Fruit fly (Drosophila melanogaster) whole organism, prepupa: ENCODE data around the gene mbo.
A peak's percentile ranks its signal among the peaks of the same experiment; 100 is the strongest.

Experiments
- Blimp-1 ChIP-seq: fragments of 200-800 bp; sonication (Bioruptor generic); optimal IDR thresholded peaks from 3 replicates; lab custom pipeline; 2017; ENCODE audit warnings: missing biosample characterization, missing genetic modification characterization, mild to moderate bottlenecking, moderate library complexity, missing genetic modification reagents
- CG10631 ChIP-seq: fragments of 200-800 bp; sonication (Bioruptor generic); optimal IDR thresholded peaks from 2 replicates; lab custom pipeline; 2016; ENCODE audit warnings: missing biosample characterization, missing genetic modification characterization
- CG10669 ChIP-seq: fragments of 200-800 bp; sonication (Bioruptor generic); optimal IDR thresholded peaks from 3 replicates; lab custom pipeline; 2018; ENCODE audit warnings: missing biosample characterization, mild to moderate bottlenecking, missing genetic modification characterization, moderate library complexity
- CG11294 ChIP-seq: fragments of 200-800 bp; sonication (Bioruptor generic); IDR thresholded peaks from 2 replicates; pipeline ENCODE4 v1.3.6; 2022; ENCODE audit warnings: missing biosample characterization, missing genetic modification characterization
- CG11902 ChIP-seq: fragments of 200-800 bp; sonication (Bioruptor generic); optimal IDR thresholded peaks from 3 replicates; lab custom pipeline; 2016; ENCODE audit warnings: missing biosample characterization, missing genetic modification characterization
- CG15336 ChIP-seq: fragments of 200-800 bp; sonication (Bioruptor generic); IDR thresholded peaks from 2 replicates; pipeline ENCODE4 v1.3.6; 2022; ENCODE audit warnings: missing biosample characterization, missing genetic modification characterization
- CG1621 ChIP-seq: fragments of 200-800 bp; sonication (Bioruptor generic); optimal IDR thresholded peaks from 3 replicates; lab custom pipeline; 2018; ENCODE audit warnings: missing biosample characterization, mild to moderate bottlenecking, missing genetic modification characterization
- CG3032 ChIP-seq: fragments of 200-800 bp; optimal IDR thresholded peaks from 2 replicates; lab custom pipeline; 2019; ENCODE audit warnings: missing biosample characterization, mild to moderate bottlenecking, missing genetic modification characterization, moderate library complexity
- CG31627 ChIP-seq: fragments of 200-800 bp; sonication (Bioruptor generic); optimal IDR thresholded peaks from 3 replicates; lab custom pipeline; 2016; ENCODE audit warnings: missing biosample characterization, missing genetic modification characterization
- CG34406 ChIP-seq: fragments of 200-800 bp; sonication (Bioruptor generic); optimal IDR thresholded peaks from 3 replicates; lab custom pipeline; 2016; ENCODE audit warnings: missing biosample characterization, missing genetic modification characterization
- CG3919 ChIP-seq: fragments of 200-800 bp; sonication (Bioruptor generic); optimal IDR thresholded peaks from 3 replicates; lab custom pipeline; 2016; ENCODE audit warnings: missing biosample characterization, missing genetic modification characterization
- CG4318 ChIP-seq: fragments of 200-800 bp; sonication (Bioruptor generic); optimal IDR thresholded peaks from 3 replicates; lab custom pipeline; 2017; ENCODE audit warnings: missing biosample characterization, mild to moderate bottlenecking, missing genetic modification characterization
- CG6163 ChIP-seq: fragments of 200-800 bp; sonication (Bioruptor generic); IDR thresholded peaks from 3 replicates; pipeline ENCODE4 v1.3.6; 2022; ENCODE audit warnings: missing biosample characterization, missing genetic modification characterization
- CG6276 ChIP-seq: fragments of 200-800 bp; sonication (Bioruptor generic); optimal IDR thresholded peaks from 2 replicates; lab custom pipeline; 2017; ENCODE audit warnings: missing biosample characterization, mild to moderate bottlenecking, missing genetic modification characterization
- CG7368 ChIP-seq: fragments of 200-800 bp; sonication (Bioruptor generic); optimal IDR thresholded peaks from 3 replicates; lab custom pipeline; 2016; ENCODE audit warnings: missing biosample characterization, missing genetic modification characterization
- CG8119 ChIP-seq: fragments of 200-800 bp; sonication (Bioruptor generic); IDR thresholded peaks from 3 replicates; pipeline ENCODE4 v1.3.6; 2022; ENCODE audit warnings: missing biosample characterization, missing genetic modification characterization
- CG8319 ChIP-seq: fragments of 200-800 bp; sonication (Bioruptor generic); optimal IDR thresholded peaks from 3 replicates; lab custom pipeline; 2016; ENCODE audit warnings: missing biosample characterization, missing genetic modification characterization
- CG8632 ChIP-seq: fragments of 200-800 bp; sonication (Bioruptor generic); optimal IDR thresholded peaks from 3 replicates; lab custom pipeline; 2016; ENCODE audit warnings: missing biosample characterization, missing genetic modification characterization
- CG9139 ChIP-seq: fragments of 200-800 bp; sonication (Bioruptor generic); optimal IDR thresholded peaks from 3 replicates; lab custom pipeline; 2017; ENCODE audit warnings: missing biosample characterization, mild to moderate bottlenecking, missing genetic modification characterization
- Eip78C ChIP-seq: fragments of 200-800 bp; sonication (Bioruptor generic); peaks from one replicate; lab custom pipeline; 2016; ENCODE audit warnings: missing biosample characterization, missing genetic modification characterization
- Eip93F ChIP-seq: fragments of 200-800 bp; sonication (Bioruptor generic); optimal IDR thresholded peaks from 2 replicates; lab custom pipeline; 2016; ENCODE audit warnings: missing biosample characterization, mild to moderate bottlenecking, missing genetic modification characterization
- Ets21C ChIP-seq: fragments of 200-800 bp; sonication (Bioruptor generic); optimal IDR thresholded peaks from 3 replicates; lab custom pipeline; 2016; ENCODE audit warnings: missing biosample characterization, missing genetic modification characterization
- Ets96B ChIP-seq: fragments of 200-800 bp; optimal IDR thresholded peaks from 2 replicates; lab custom pipeline; 2019; ENCODE audit warnings: missing biosample characterization, mild to moderate bottlenecking, missing genetic modification characterization, moderate library complexity
- Hr38 ChIP-seq: sonication (Bioruptor generic); optimal IDR thresholded peaks from 2 replicates; lab custom pipeline; 2016; ENCODE audit warnings: missing biosample characterization, missing genetic modification characterization
- Hr39 ChIP-seq: fragments of 200-800 bp; sonication (Bioruptor generic); optimal IDR thresholded peaks from 2 replicates; lab custom pipeline; 2016; ENCODE audit warnings: missing biosample characterization, missing genetic modification characterization
- Hr4 ChIP-seq: fragments of 200-800 bp; sonication (Bioruptor generic); optimal IDR thresholded peaks from 3 replicates; lab custom pipeline; 2016; ENCODE audit warnings: missing biosample characterization, missing genetic modification characterization
- Lpt ChIP-seq: fragments of 200-800 bp; sonication (Bioruptor generic); optimal IDR thresholded peaks from 3 replicates; lab custom pipeline; 2016; ENCODE audit warnings: missing biosample characterization, missing genetic modification characterization
- Met ChIP-seq: fragments of 200-800 bp; sonication (Bioruptor generic); optimal IDR thresholded peaks from 3 replicates; lab custom pipeline; 2016; ENCODE audit warnings: missing biosample characterization, missing genetic modification characterization
- OdsH ChIP-seq: fragments of 200-800 bp; sonication (Bioruptor generic); optimal IDR thresholded peaks from 3 replicates; lab custom pipeline; 2016; ENCODE audit warnings: missing biosample characterization, missing genetic modification characterization
- Smox ChIP-seq: fragments of 200-800 bp; sonication (Bioruptor generic); optimal IDR thresholded peaks from 3 replicates; lab custom pipeline; 2016; ENCODE audit warnings: missing biosample characterization, missing genetic modification characterization
- Sox102F ChIP-seq: fragments of 200-800 bp; sonication (Bioruptor generic); optimal IDR thresholded peaks from 2 replicates; lab custom pipeline; 2016; ENCODE audit warnings: missing biosample characterization, mild to moderate bottlenecking, missing genetic modification characterization
- Sox14 ChIP-seq: fragments of 200-800 bp; sonication (Bioruptor generic); optimal IDR thresholded peaks from 3 replicates; lab custom pipeline; 2016; ENCODE audit warnings: missing biosample characterization, missing genetic modification characterization
- Sox15 ChIP-seq: fragments of 200-800 bp; sonication (Bioruptor generic); optimal IDR thresholded peaks from 3 replicates; lab custom pipeline; 2016; ENCODE audit warnings: missing biosample characterization, missing genetic modification characterization
- achi ChIP-seq: fragments of 200-800 bp; sonication (Bioruptor generic); optimal IDR thresholded peaks from 3 replicates; lab custom pipeline; 2016; ENCODE audit warnings: missing biosample characterization, missing genetic modification characterization
- acj6 ChIP-seq: fragments of 200-800 bp; sonication (Bioruptor generic); optimal IDR thresholded peaks from 3 replicates; lab custom pipeline; 2016; ENCODE audit warnings: missing biosample characterization, missing genetic modification characterization
- cyc ChIP-seq: fragments of 200-800 bp; sonication (Bioruptor generic); optimal IDR thresholded peaks from 3 replicates; lab custom pipeline; 2016; ENCODE audit warnings: missing biosample characterization, missing genetic modification characterization
- dsx ChIP-seq: fragments of 200-800 bp; optimal IDR thresholded peaks from 3 replicates; lab custom pipeline; 2019; ENCODE audit warnings: missing biosample characterization, mild to moderate bottlenecking, missing genetic modification characterization, moderate library complexity; ENCODE audit not compliant: poor library complexity, severe bottlenecking
- eg ChIP-seq: fragments of 200-800 bp; sonication (Bioruptor generic); IDR thresholded peaks from 3 replicates; pipeline ENCODE4 v1.3.6; 2022; ENCODE audit warnings: missing biosample characterization, missing genetic modification characterization
- esn ChIP-seq: fragments of 200-800 bp; sonication (Bioruptor generic); optimal IDR thresholded peaks from 2 replicates; lab custom pipeline; 2016; ENCODE audit warnings: missing biosample characterization, mild to moderate bottlenecking, missing genetic modification characterization, moderate library complexity
- fd85E ChIP-seq: fragments of 200-800 bp; sonication (Bioruptor generic); optimal IDR thresholded peaks from 3 replicates; lab custom pipeline; 2016; ENCODE audit warnings: missing biosample characterization, missing genetic modification characterization
- fkh ChIP-seq: fragments of 200-800 bp; sonication (Bioruptor generic); optimal IDR thresholded peaks from 3 replicates; lab custom pipeline; 2017; ENCODE audit warnings: missing biosample characterization, mild to moderate bottlenecking, missing genetic modification characterization, moderate library complexity
- lz ChIP-seq: fragments of 200-800 bp; sonication (Bioruptor generic); optimal IDR thresholded peaks from 3 replicates; lab custom pipeline; 2016; ENCODE audit warnings: missing biosample characterization, missing genetic modification characterization
- net ChIP-seq: fragments of 200-800 bp; sonication (Bioruptor generic); optimal IDR thresholded peaks from 3 replicates; lab custom pipeline; 2016; ENCODE audit warnings: missing biosample characterization, missing genetic modification characterization
- pdm3 ChIP-seq: fragments of 200-800 bp; sonication (Bioruptor generic); optimal IDR thresholded peaks from 3 replicates; lab custom pipeline; 2016; ENCODE audit warnings: missing biosample characterization, missing genetic modification characterization
- salr ChIP-seq, 2 experiments: fragments of 200-800 bp; sonication (Bioruptor generic); optimal IDR thresholded peaks; 3 replicates each; lab custom pipeline; 2016 to 2018; ENCODE audit warnings: missing biosample characterization in 2 of 2, missing genetic modification characterization in 2 of 2, mild to moderate bottlenecking in 1 of 2
- spab ChIP-seq: fragments of 200-800 bp; sonication (Bioruptor generic); optimal IDR thresholded peaks from 2 replicates; lab custom pipeline; 2017; ENCODE audit warnings: missing biosample characterization, mild to moderate bottlenecking, missing genetic modification characterization, missing genetic modification reagents
- ss ChIP-seq, 2 experiments: fragments of 200-800 bp; sonication (Bioruptor generic); optimal IDR thresholded peaks; 2 replicates in 1 of 2; 3 replicates in 1 of 2; lab custom pipeline; 2017 to 2018; ENCODE audit warnings: mild to moderate bottlenecking in 2 of 2, missing biosample characterization in 2 of 2, missing genetic modification characterization in 2 of 2, moderate library complexity in 1 of 2
- svp ChIP-seq: fragments of 200-800 bp; sonication (Bioruptor generic); peaks from one replicate; lab custom pipeline; 2016; ENCODE audit warnings: missing biosample characterization, missing genetic modification characterization
- topi ChIP-seq: fragments of 200-800 bp; sonication (Bioruptor generic); optimal IDR thresholded peaks from 3 replicates; lab custom pipeline; 2016; ENCODE audit warnings: missing biosample characterization, missing genetic modification characterization

mbo gene

DNA sequence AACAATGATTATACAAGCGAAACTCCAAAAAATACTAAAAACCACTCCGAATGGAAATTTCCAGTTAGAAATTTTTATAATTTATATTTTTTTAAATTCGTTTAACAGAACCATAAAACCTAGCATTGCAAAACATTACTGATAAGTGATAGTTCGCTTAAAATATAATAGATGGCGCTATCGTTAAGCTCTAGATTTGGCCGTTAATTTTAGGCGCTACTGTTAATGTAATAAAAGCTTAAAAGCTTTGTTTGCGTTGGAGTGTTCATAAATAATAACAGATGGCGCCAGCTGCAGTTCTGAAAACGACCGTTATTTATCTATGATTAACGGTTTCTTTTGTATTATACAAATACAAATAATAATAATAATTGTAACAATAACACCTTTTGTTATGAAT lies 44.9 kb upstream of the mbo start (continued):
- TF ChIP-seq dsx (GFP tag; lab: Kevin White, UChicago) (no peak), Blimp-1 (GFP tag; lab: Kevin White, UChicago) (no peak), Ets96B (tag; lab: Kevin White, UChicago) (no peak), CG10669 (GFP tag; lab: Kevin White, UChicago) (no peak), CG6163 (no peak), Sox15 (no peak), CG34406 (GFP tag; lab: Kevin White, UChicago) (no peak), cyc (peak; percentile 36), Lpt (GFP tag; lab: Kevin White, UChicago) (no peak), CG6276 (GFP tag; lab: Kevin White, UChicago) (no peak), Eip93F (GFP tag; lab: Kevin White, UChicago) (no peak), salr (GFP tag; optimal IDR thresholded peaks at IDR 0.05; lab: Kevin White, UChicago) (no peak), fkh (no peak), CG7368 (GFP tag; lab: Kevin White, UChicago) (no peak), acj6 (GFP tag; lab: Kevin White, UChicago) (no peak)

DNA sequence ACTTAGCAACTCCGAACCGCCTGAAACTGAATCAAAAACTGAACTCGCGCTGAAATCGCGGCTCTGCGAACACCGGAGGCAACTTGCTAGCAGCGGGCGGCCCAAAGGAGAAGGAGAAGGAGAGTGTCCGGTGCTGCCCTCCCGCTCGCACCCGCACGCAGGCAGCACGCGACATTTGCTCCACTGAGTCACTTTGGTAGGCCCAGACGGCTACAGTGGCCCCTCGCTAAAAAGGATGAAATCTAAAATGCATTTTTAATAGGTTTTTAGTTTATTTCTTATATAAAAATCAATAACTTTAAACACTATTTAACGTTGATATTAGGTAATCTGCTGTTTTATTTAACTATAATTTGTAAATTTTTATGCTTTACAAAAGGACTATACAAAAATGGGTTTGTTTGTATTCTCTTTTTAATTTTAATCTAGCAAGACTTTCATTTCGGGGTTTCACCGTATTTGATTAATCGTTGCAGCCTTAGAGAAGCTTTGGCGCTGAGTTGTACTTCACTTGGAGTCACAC lies 43.6 kb upstream of the mbo start, which contains the start of gene Men:
Gene Men (minus strand): TSS at position 51 of the 523 bp plus-strand sequence.
- peak; percentile 56 for TF ChIP-seq CG4318 (GFP tag; lab: Kevin White, UChicago)
- peak; percentile 38 for TF ChIP-seq Sox102F (GFP tag; lab: Kevin White, UChicago)
- TF ChIP-seq Hr4 (GFP tag; lab: Kevin White, UChicago): peak; percentile 74
- peak; percentile 40 for TF ChIP-seq dsx (GFP tag; lab: Kevin White, UChicago)
- peak; percentile 37 for TF ChIP-seq CG3919 (GFP tag; lab: Kevin White, UChicago)
- peak; percentile 61; the same call in 1 of the 2 replicates for TF ChIP-seq CG11294 (GFP tag; lab: Robert Waterston, UW)
- TF ChIP-seq eg (GFP tag; lab: Robert Waterston, UW): peak; percentile 71
- no peak for TF ChIP-seq Sox15
- TF ChIP-seq CG1621: peak; percentile 7
- TF ChIP-seq achi (GFP tag; lab: Kevin White, UChicago): peak; percentile 60
- TF ChIP-seq fkh: no peak
- TF ChIP-seq Hr39 (GFP tag; lab: Kevin White, UChicago): peak; percentile 19
- no peak for TF ChIP-seq CG8319 (GFP tag; lab: Kevin White, UChicago)
- TF ChIP-seq OdsH (GFP tag; lab: Kevin White, UChicago): peak; percentile 52
- peak; percentile 37 for TF ChIP-seq Sox14 (GFP tag; lab: Kevin White, UChicago)
- TF ChIP-seq net (GFP tag; lab: Kevin White, UChicago): peak; percentile 39
- peak; percentile 73 for TF ChIP-seq svp
- no peak for TF ChIP-seq fd85E (GFP tag; lab: Kevin White, UChicago)
- TF ChIP-seq CG34406 (GFP tag; lab: Kevin White, UChicago): peak; percentile 59
- TF ChIP-seq ss (GFP tag; optimal IDR thresholded peaks at IDR 0.05; lab: Kevin White, UChicago): peak; percentile 48 to 56
- TF ChIP-seq Eip93F (GFP tag; lab: Kevin White, UChicago): no peak
- peak; percentile 32 for TF ChIP-seq CG10631 (GFP tag; lab: Kevin White, UChicago)
- peak; percentile 59 for TF ChIP-seq CG6276 (GFP tag; lab: Kevin White, UChicago)
- peak; percentile 61 for TF ChIP-seq Met (GFP tag; lab: Kevin White, UChicago)
- no peak for TF ChIP-seq CG31627 (GFP tag; lab: Kevin White, UChicago)
- TF ChIP-seq Hr38 (GFP tag; lab: Kevin White, UChicago): no peak
- peak; percentile 60; the same call in 2 of the 3 replicates for TF ChIP-seq CG6163
- TF ChIP-seq cyc: peak; percentile 48
- TF ChIP-seq CG15336: peak; percentile 83
- peak; percentile 55 for TF ChIP-seq esn
- TF ChIP-seq acj6 (GFP tag; lab: Kevin White, UChicago): peak; percentile 52
- TF ChIP-seq Ets21C (GFP tag; lab: Kevin White, UChicago): no peak
- TF ChIP-seq lz: peak; percentile 39
- TF ChIP-seq CG9139: peak; percentile 9
- peak; percentile 59 for TF ChIP-seq topi (GFP tag; lab: Kevin White, UChicago)
- peak; percentile 52 for TF ChIP-seq pdm3
- peak; percentile 71 for TF ChIP-seq CG3032
- peak; percentile 39 for TF ChIP-seq Smox (GFP tag; lab: Kevin White, UChicago)
- peak; percentile 85 for TF ChIP-seq Eip78C (GFP tag; lab: Kevin White, UChicago)
- TF ChIP-seq spab (GFP tag; lab: Kevin White, UChicago): peak; percentile 22
- TF ChIP-seq CG8119 (GFP tag; lab: Robert Waterston, UW): peak; percentile 78
- peak; percentile 53 for TF ChIP-seq CG8632 (GFP tag; lab: Kevin White, UChicago)
- peak; percentile 24 for TF ChIP-seq CG11902 (GFP tag; lab: Kevin White, UChicago)
- no peak for TF ChIP-seq CG10669 (GFP tag; lab: Kevin White, UChicago)
